Worm (Caenorhabditis elegans): ENCODE measurements around the gene Y57A10C.9.

The Y57A10C.9 gene

DNA sequence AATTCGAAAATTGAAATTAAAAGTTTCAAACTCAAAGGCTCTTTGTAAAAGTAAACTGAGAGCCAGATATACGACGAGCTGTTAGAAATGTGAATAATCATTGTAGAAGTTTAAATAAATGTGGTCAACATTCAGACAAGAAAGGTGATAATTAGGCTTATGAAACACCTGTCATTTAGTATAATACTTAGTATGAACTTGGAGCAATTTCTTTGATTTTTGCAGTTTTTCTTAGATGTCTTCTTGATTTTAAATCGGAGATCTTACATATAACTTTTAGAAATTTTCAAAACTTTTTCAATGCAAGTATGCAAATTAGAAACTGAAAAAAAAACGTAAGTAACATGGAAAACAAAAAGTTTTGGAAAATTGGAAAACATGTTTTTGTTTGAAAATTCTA, 31.9 kb downstream of the Y57A10C.9 start, which contains the start of gene sre-30:
Gene sre-30 (minus strand): TSS at position 101 of the 400 bp plus-strand sequence.
- TF ChIP-seq unc-62 (GFP tag; optimal IDR thresholded peaks at IDR 0.05) = no peak

- no peak for TF ChIP-seq unc-62 (GFP tag; optimal IDR thresholded peaks at IDR 0.05)
Measured at ce11 chrII:12401791-12402190, 36.5 kb downstream of the Y57A10C.9 start, which contains the start of gene sre-29. sre-29 (minus strand) TSS chrII:12401891.

ce11 chrII:12397656-12398055, 40.7 kb downstream of the Y57A10C.9 start, which contains the start of gene F57G9.7:
F57G9.7 (minus strand) TSS chrII:12397756.
- TF ChIP-seq unc-62 (GFP tag; optimal IDR thresholded peaks at IDR 0.05) = no peak

ce11 chrII:12394138-12394537, 44.2 kb downstream of the Y57A10C.9 start:
- no peak for TF ChIP-seq unc-62 (GFP tag; optimal IDR thresholded peaks at IDR 0.05)

DNA sequence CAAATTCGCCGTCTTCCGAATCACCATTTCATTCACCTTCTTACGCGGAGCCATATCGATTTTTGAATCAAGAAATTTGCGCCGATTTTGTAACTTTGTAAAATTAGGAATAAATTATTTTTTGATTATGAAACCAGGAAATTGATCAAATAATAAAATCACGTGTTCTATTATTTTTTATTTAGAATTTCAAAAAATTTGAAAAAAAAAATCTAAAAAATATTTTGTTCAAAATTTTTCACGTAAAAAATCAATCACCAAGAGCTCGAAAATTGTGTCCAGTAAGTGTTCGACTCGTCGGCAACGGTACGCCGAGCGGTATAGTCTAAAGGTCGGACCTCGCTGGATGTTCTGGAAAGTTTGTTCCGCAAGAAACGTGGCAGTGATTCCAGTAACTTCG, 44.7 kb downstream of the Y57A10C.9 start, which contains the start of gene Y57A10B.7:
Gene Y57A10B.7 (minus strand): TSS at position 101 of the 400 bp plus-strand sequence.
- TF ChIP-seq unc-62 (GFP tag; optimal IDR thresholded peaks at IDR 0.05) = no peak

ce11 chrII:12389783-12390182, 48.6 kb downstream of the Y57A10C.9 start, which contains the start of gene Y57A10B.6:
Y57A10B.6 (plus strand) TSS chrII:12390083.
- no peak for TF ChIP-seq unc-62 (GFP tag; optimal IDR thresholded peaks at IDR 0.05)

DNA sequence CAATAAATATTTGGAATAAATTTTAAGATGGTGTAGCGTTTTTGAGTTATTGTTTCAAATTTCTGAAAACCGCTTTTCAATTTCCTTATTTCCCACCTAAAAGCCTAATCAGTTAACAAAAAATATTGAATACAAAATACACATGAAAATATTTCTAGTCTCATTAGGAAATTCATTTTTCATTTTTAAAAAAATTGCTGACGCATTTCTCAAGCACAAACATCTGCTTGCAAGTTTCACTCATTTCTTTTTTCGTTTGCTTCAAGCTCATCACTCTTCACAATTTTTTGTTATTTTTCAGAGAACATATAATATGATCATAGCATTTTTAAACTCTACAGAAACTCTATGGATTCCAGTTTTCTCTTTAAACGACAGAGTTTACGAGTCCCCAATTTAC, 50.4 kb downstream of the Y57A10C.9 start, which contains the start of gene sre-41:
Gene sre-41 (plus strand): TSS at position 301 of the 400 bp plus-strand sequence.
- TF ChIP-seq unc-62 (GFP tag; optimal IDR thresholded peaks at IDR 0.05) = no peak

DNA sequence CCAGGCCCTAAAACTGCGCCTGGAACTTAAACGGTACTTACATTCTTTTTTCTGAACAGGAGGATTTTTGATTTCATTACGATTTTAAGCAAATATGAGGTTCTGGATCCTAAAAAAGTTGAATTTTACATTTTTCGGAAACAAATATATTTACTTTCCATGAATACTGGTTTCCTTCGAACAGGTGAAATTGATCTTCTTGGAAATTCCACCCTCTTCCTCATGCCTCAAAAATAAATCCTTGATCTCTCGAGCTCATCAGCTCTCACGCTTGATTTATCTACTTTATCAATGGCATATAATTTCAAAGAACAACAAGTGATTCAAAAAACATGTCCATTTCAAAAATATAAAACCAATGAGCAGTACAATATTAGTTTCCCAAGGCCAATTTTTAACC, 50.9 kb downstream of the Y57A10C.9 start:
- no peak for TF ChIP-seq unc-62 (GFP tag; optimal IDR thresholded peaks at IDR 0.05)

DNA sequence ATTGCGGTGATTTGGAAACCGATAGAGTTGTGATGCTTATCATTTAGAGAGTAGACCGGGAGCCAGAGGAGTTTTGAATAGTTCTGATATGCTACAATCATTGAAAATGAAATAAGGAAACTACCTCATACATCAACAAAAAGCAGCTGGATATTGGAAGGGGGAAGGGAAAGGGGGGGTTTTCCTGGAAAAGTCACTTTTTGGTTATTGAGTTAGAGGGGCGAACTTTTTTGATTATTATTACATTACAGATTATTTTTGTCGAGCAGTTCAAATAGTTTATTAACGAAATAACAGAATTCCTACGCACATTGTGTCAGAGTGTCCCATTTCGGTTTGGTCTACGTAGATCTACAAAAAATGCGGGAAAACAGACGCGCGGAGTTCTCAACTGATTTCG, 51.6 kb downstream of the Y57A10C.9 start, which contains the start of gene sre-42:
Gene sre-42 (minus strand): TSS at position 101 of the 400 bp plus-strand sequence.
- TF ChIP-seq unc-62 (GFP tag; optimal IDR thresholded peaks at IDR 0.05) = no peak

DNA sequence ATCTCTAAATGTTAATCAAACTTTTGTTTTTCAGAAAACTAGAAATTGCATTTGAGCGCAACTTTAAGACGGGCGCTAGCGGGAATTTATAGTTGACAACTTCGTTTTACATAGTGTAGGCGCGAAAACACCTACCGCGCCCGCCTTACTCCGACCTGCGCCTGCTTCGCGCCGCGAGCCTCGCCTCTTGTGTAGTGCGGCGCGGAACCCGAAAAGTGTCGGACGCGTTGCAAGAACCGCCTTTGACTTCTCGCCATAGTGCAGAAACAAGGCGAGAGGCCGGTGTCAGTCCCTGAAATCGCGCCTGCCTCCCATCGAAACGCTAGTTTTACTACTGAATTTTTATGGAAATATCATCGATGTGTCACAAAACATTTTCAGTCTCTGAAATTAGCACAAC, 52.5 kb downstream of the Y57A10C.9 start:
- no peak for TF ChIP-seq unc-62 (GFP tag; optimal IDR thresholded peaks at IDR 0.05)
